Fruit fly (Drosophila melanogaster): ENCODE results near the gene CG33191.

DNA sequence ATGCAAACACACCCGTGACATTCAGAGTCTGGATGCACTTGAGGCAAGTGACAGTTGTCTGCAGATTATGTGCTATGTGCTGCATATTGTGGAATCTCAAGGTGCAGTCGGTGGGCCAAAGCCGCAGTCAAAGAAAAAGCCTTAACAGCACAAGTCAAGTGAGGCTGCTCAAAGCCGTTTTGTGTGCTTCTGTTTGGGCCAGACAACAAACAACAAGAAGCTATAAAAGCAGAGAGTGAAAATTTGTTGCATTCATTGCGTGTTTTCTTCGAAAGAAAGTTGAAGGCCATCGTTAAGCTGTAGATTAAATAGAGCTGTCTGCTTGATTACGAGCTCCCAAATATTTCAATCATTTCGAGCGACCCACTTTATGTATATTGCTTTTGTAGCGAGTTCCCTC, 37.8 kb downstream of the CG33191 start:
- TF ChIP-seq tj (GFP tag; optimal IDR thresholded peaks at IDR 0.05) (no peak), pad (GFP tag; optimal IDR thresholded peaks at IDR 0.05) (no peak), Mnt (GFP tag; optimal IDR thresholded peaks at IDR 0.05) (no peak), Hr96 (GFP tag; optimal IDR thresholded peaks at IDR 0.05) (no peak), CG7045 (GFP tag; optimal IDR thresholded peaks at IDR 0.05) (no peak), CG12768 (GFP tag; optimal IDR thresholded peaks at IDR 0.05) (no peak), bab1 (GFP tag; optimal IDR thresholded peaks at IDR 0.05) (no peak), CG5204 (GFP tag; optimal IDR thresholded peaks at IDR 0.05) (no peak), CG7101 (tag; optimal IDR thresholded peaks at IDR 0.05) (no peak)

All from whole organism, adult.